Fruit fly (Drosophila melanogaster) whole organism, prepupa: ENCODE results near the gene CG15514.

Experiments used
- Blimp-1 ChIP-seq: fragments of 200-800 bp; sonication (Bioruptor generic); optimal IDR thresholded peaks from 3 replicates; lab custom pipeline; 2017; ENCODE audit warnings: missing biosample characterization, missing genetic modification characterization, mild to moderate bottlenecking, moderate library complexity, missing genetic modification reagents
- CG10631 ChIP-seq: fragments of 200-800 bp; sonication (Bioruptor generic); optimal IDR thresholded peaks from 2 replicates; lab custom pipeline; 2016; ENCODE audit warnings: missing biosample characterization, missing genetic modification characterization
- CG10669 ChIP-seq: fragments of 200-800 bp; sonication (Bioruptor generic); optimal IDR thresholded peaks from 3 replicates; lab custom pipeline; 2018; ENCODE audit warnings: missing biosample characterization, mild to moderate bottlenecking, missing genetic modification characterization, moderate library complexity
- CG11294 ChIP-seq: fragments of 200-800 bp; sonication (Bioruptor generic); IDR thresholded peaks from 2 replicates; pipeline ENCODE4 v1.3.6; 2022; ENCODE audit warnings: missing biosample characterization, missing genetic modification characterization
- CG11902 ChIP-seq: fragments of 200-800 bp; sonication (Bioruptor generic); optimal IDR thresholded peaks from 3 replicates; lab custom pipeline; 2016; ENCODE audit warnings: missing biosample characterization, missing genetic modification characterization
- CG15336 ChIP-seq: fragments of 200-800 bp; sonication (Bioruptor generic); IDR thresholded peaks from 2 replicates; pipeline ENCODE4 v1.3.6; 2022; ENCODE audit warnings: missing biosample characterization, missing genetic modification characterization
- CG3032 ChIP-seq: fragments of 200-800 bp; optimal IDR thresholded peaks from 2 replicates; lab custom pipeline; 2019; ENCODE audit warnings: missing biosample characterization, mild to moderate bottlenecking, missing genetic modification characterization, moderate library complexity
- CG32006 ChIP-seq: fragments of 200-800 bp; sonication (Bioruptor generic); optimal IDR thresholded peaks from 3 replicates; lab custom pipeline; 2017; ENCODE audit warnings: missing biosample characterization, mild to moderate bottlenecking, missing genetic modification characterization
- CG3919 ChIP-seq: fragments of 200-800 bp; sonication (Bioruptor generic); optimal IDR thresholded peaks from 3 replicates; lab custom pipeline; 2016; ENCODE audit warnings: missing biosample characterization, missing genetic modification characterization
- CG4318 ChIP-seq: fragments of 200-800 bp; sonication (Bioruptor generic); optimal IDR thresholded peaks from 3 replicates; lab custom pipeline; 2017; ENCODE audit warnings: missing biosample characterization, mild to moderate bottlenecking, missing genetic modification characterization
- CG6163 ChIP-seq: fragments of 200-800 bp; sonication (Bioruptor generic); IDR thresholded peaks from 3 replicates; pipeline ENCODE4 v1.3.6; 2022; ENCODE audit warnings: missing biosample characterization, missing genetic modification characterization
- CG6276 ChIP-seq: fragments of 200-800 bp; sonication (Bioruptor generic); optimal IDR thresholded peaks from 2 replicates; lab custom pipeline; 2017; ENCODE audit warnings: missing biosample characterization, mild to moderate bottlenecking, missing genetic modification characterization
- CG6792 ChIP-seq: fragments of 200-800 bp; sonication (Bioruptor generic); optimal IDR thresholded peaks from 3 replicates; lab custom pipeline; 2016; ENCODE audit warnings: missing biosample characterization, missing genetic modification characterization
- CG6854 ChIP-seq: fragments of 200-800 bp; sonication (Bioruptor generic); optimal IDR thresholded peaks from 2 replicates; lab custom pipeline; 2017; ENCODE audit warnings: missing biosample characterization, mild to moderate bottlenecking, missing genetic modification characterization
- CG8119 ChIP-seq: fragments of 200-800 bp; sonication (Bioruptor generic); IDR thresholded peaks from 3 replicates; pipeline ENCODE4 v1.3.6; 2022; ENCODE audit warnings: missing biosample characterization, missing genetic modification characterization
- CG8319 ChIP-seq: fragments of 200-800 bp; sonication (Bioruptor generic); optimal IDR thresholded peaks from 3 replicates; lab custom pipeline; 2016; ENCODE audit warnings: missing biosample characterization, missing genetic modification characterization
- CG9139 ChIP-seq: fragments of 200-800 bp; sonication (Bioruptor generic); optimal IDR thresholded peaks from 3 replicates; lab custom pipeline; 2017; ENCODE audit warnings: missing biosample characterization, mild to moderate bottlenecking, missing genetic modification characterization
- Eip75B ChIP-seq: fragments of 200-800 bp; sonication (Bioruptor generic); optimal IDR thresholded peaks from 3 replicates; lab custom pipeline; 2016; ENCODE audit warnings: missing biosample characterization, missing genetic modification characterization
- Eip78C ChIP-seq: fragments of 200-800 bp; sonication (Bioruptor generic); peaks from one replicate; lab custom pipeline; 2016; ENCODE audit warnings: missing biosample characterization, missing genetic modification characterization
- Eip93F ChIP-seq: fragments of 200-800 bp; sonication (Bioruptor generic); optimal IDR thresholded peaks from 2 replicates; lab custom pipeline; 2016; ENCODE audit warnings: missing biosample characterization, mild to moderate bottlenecking, missing genetic modification characterization
- Ets21C ChIP-seq: fragments of 200-800 bp; sonication (Bioruptor generic); optimal IDR thresholded peaks from 3 replicates; lab custom pipeline; 2016; ENCODE audit warnings: missing biosample characterization, missing genetic modification characterization
- Gug ChIP-seq: fragments of 200-800 bp; sonication (Bioruptor generic); IDR thresholded peaks from 2 replicates; pipeline ENCODE4 v1.3.6; 2022; ENCODE audit warnings: missing biosample characterization, missing genetic modification characterization
- Hr38 ChIP-seq: sonication (Bioruptor generic); optimal IDR thresholded peaks from 2 replicates; lab custom pipeline; 2016; ENCODE audit warnings: missing biosample characterization, missing genetic modification characterization
- Hr4 ChIP-seq: fragments of 200-800 bp; sonication (Bioruptor generic); optimal IDR thresholded peaks from 3 replicates; lab custom pipeline; 2016; ENCODE audit warnings: missing biosample characterization, missing genetic modification characterization
- Met ChIP-seq: fragments of 200-800 bp; sonication (Bioruptor generic); optimal IDR thresholded peaks from 3 replicates; lab custom pipeline; 2016; ENCODE audit warnings: missing biosample characterization, missing genetic modification characterization
- OdsH ChIP-seq: fragments of 200-800 bp; sonication (Bioruptor generic); optimal IDR thresholded peaks from 3 replicates; lab custom pipeline; 2016; ENCODE audit warnings: missing biosample characterization, missing genetic modification characterization
- Sox102F ChIP-seq: fragments of 200-800 bp; sonication (Bioruptor generic); optimal IDR thresholded peaks from 2 replicates; lab custom pipeline; 2016; ENCODE audit warnings: missing biosample characterization, mild to moderate bottlenecking, missing genetic modification characterization
- Sox14 ChIP-seq: fragments of 200-800 bp; sonication (Bioruptor generic); optimal IDR thresholded peaks from 3 replicates; lab custom pipeline; 2016; ENCODE audit warnings: missing biosample characterization, missing genetic modification characterization
- achi ChIP-seq: fragments of 200-800 bp; sonication (Bioruptor generic); optimal IDR thresholded peaks from 3 replicates; lab custom pipeline; 2016; ENCODE audit warnings: missing biosample characterization, missing genetic modification characterization
- dac ChIP-seq: fragments of 200-800 bp; sonication (Bioruptor generic); optimal IDR thresholded peaks from 2 replicates; lab custom pipeline; 2017; ENCODE audit warnings: missing biosample characterization, mild to moderate bottlenecking, missing genetic modification characterization
- dsx ChIP-seq: fragments of 200-800 bp; optimal IDR thresholded peaks from 3 replicates; lab custom pipeline; 2019; ENCODE audit warnings: missing biosample characterization, mild to moderate bottlenecking, missing genetic modification characterization, moderate library complexity; ENCODE audit not compliant: poor library complexity, severe bottlenecking
- eg ChIP-seq: fragments of 200-800 bp; sonication (Bioruptor generic); IDR thresholded peaks from 3 replicates; pipeline ENCODE4 v1.3.6; 2022; ENCODE audit warnings: missing biosample characterization, missing genetic modification characterization
- esn ChIP-seq: fragments of 200-800 bp; sonication (Bioruptor generic); optimal IDR thresholded peaks from 2 replicates; lab custom pipeline; 2016; ENCODE audit warnings: missing biosample characterization, mild to moderate bottlenecking, missing genetic modification characterization, moderate library complexity
- fd59A ChIP-seq: fragments of 200-800 bp; sonication (Bioruptor generic); optimal IDR thresholded peaks from 2 replicates; lab custom pipeline; 2017; ENCODE audit warnings: missing biosample characterization, mild to moderate bottlenecking, missing genetic modification characterization, missing genetic modification reagents
- fd85E ChIP-seq: fragments of 200-800 bp; sonication (Bioruptor generic); optimal IDR thresholded peaks from 3 replicates; lab custom pipeline; 2016; ENCODE audit warnings: missing biosample characterization, missing genetic modification characterization
- lz ChIP-seq: fragments of 200-800 bp; sonication (Bioruptor generic); optimal IDR thresholded peaks from 3 replicates; lab custom pipeline; 2016; ENCODE audit warnings: missing biosample characterization, missing genetic modification characterization
- net ChIP-seq: fragments of 200-800 bp; sonication (Bioruptor generic); optimal IDR thresholded peaks from 3 replicates; lab custom pipeline; 2016; ENCODE audit warnings: missing biosample characterization, missing genetic modification characterization
- pdm3 ChIP-seq: fragments of 200-800 bp; sonication (Bioruptor generic); optimal IDR thresholded peaks from 3 replicates; lab custom pipeline; 2016; ENCODE audit warnings: missing biosample characterization, missing genetic modification characterization
- salr ChIP-seq, 2 experiments: fragments of 200-800 bp; sonication (Bioruptor generic); optimal IDR thresholded peaks; 3 replicates each; lab custom pipeline; 2016 to 2018; ENCODE audit warnings: missing biosample characterization in 2 of 2, missing genetic modification characterization in 2 of 2, mild to moderate bottlenecking in 1 of 2
- spab ChIP-seq: fragments of 200-800 bp; sonication (Bioruptor generic); optimal IDR thresholded peaks from 2 replicates; lab custom pipeline; 2017; ENCODE audit warnings: missing biosample characterization, mild to moderate bottlenecking, missing genetic modification characterization, missing genetic modification reagents
- ss ChIP-seq, 2 experiments: fragments of 200-800 bp; sonication (Bioruptor generic); optimal IDR thresholded peaks; 2 replicates in 1 of 2; 3 replicates in 1 of 2; lab custom pipeline; 2017 to 2018; ENCODE audit warnings: mild to moderate bottlenecking in 2 of 2, missing biosample characterization in 2 of 2, missing genetic modification characterization in 2 of 2, moderate library complexity in 1 of 2
- topi ChIP-seq: fragments of 200-800 bp; sonication (Bioruptor generic); optimal IDR thresholded peaks from 3 replicates; lab custom pipeline; 2016; ENCODE audit warnings: missing biosample characterization, missing genetic modification characterization

The CG15514 gene

dm6 chr3R:29898588-29898987, 37.3 kb upstream of the CG15514 start:
- peak; percentile 46 for TF ChIP-seq Hr4 (GFP tag; lab: Kevin White, UChicago)
- no peak for TF ChIP-seq CG3032
- TF ChIP-seq CG15336 (GFP tag; lab: Robert Waterston, UW), result peak; percentile 59
- no peak for TF ChIP-seq fd59A (GFP tag; lab: Kevin White, UChicago)
- TF ChIP-seq CG9139 (GFP tag; lab: Kevin White, UChicago), result no peak
- no peak for TF ChIP-seq Met (GFP tag; lab: Kevin White, UChicago)
- no peak for TF ChIP-seq esn
- no peak for TF ChIP-seq fd85E (GFP tag; lab: Kevin White, UChicago)
- TF ChIP-seq CG11294 (GFP tag; lab: Robert Waterston, UW), result peak; percentile 45
- peak; percentile 20 for TF ChIP-seq CG6276
- TF ChIP-seq CG32006 (GFP tag; lab: Kevin White, UChicago), result peak; percentile 46
- no peak for TF ChIP-seq Ets21C (GFP tag; lab: Kevin White, UChicago)
- no peak for TF ChIP-seq achi (GFP tag; lab: Kevin White, UChicago)
- TF ChIP-seq ss (GFP tag; optimal IDR thresholded peaks at IDR 0.05; lab: Kevin White, UChicago), result no peak
- TF ChIP-seq lz (GFP tag; lab: Kevin White, UChicago), result no peak
- peak; percentile 54; the same call in 1 of the 3 replicates for TF ChIP-seq CG8119 (GFP tag; lab: Robert Waterston, UW)
- no peak for TF ChIP-seq CG11902
- TF ChIP-seq CG10631 (GFP tag; lab: Kevin White, UChicago), result no peak
- no peak for TF ChIP-seq CG8319 (GFP tag; lab: Kevin White, UChicago)
- no peak for TF ChIP-seq Eip93F (GFP tag; lab: Kevin White, UChicago)
- TF ChIP-seq dac (GFP tag; lab: Kevin White, UChicago), result no peak
- no peak for TF ChIP-seq Hr38 (GFP tag; lab: Kevin White, UChicago)
- TF ChIP-seq spab (GFP tag; lab: Kevin White, UChicago), result no peak
- TF ChIP-seq salr (GFP tag; optimal IDR thresholded peaks at IDR 0.05; lab: Kevin White, UChicago), result no peak
- no peak for TF ChIP-seq CG6854 (GFP tag; lab: Kevin White, UChicago)
- no peak for TF ChIP-seq Gug (GFP tag; lab: Robert Waterston, UW)
- peak; percentile 31; the same call in 1 of the 3 replicates for TF ChIP-seq eg (GFP tag; lab: Robert Waterston, UW)
- no peak for TF ChIP-seq Eip78C (GFP tag; lab: Kevin White, UChicago)
- no peak for TF ChIP-seq topi (GFP tag; lab: Kevin White, UChicago)
- TF ChIP-seq CG6792, result no peak
- no peak for TF ChIP-seq net (GFP tag; lab: Kevin White, UChicago)

dm6 chr3R:29894393-29894792, 33.1 kb upstream of the CG15514 start:
- TF ChIP-seq Sox102F (GFP tag; lab: Kevin White, UChicago), result no peak
- TF ChIP-seq CG8119 (GFP tag; lab: Robert Waterston, UW), result peak; percentile 83
- peak; percentile 81 for TF ChIP-seq CG15336 (GFP tag; lab: Robert Waterston, UW)
- TF ChIP-seq CG10631 (GFP tag; lab: Kevin White, UChicago), result peak; percentile 21
- TF ChIP-seq CG32006 (GFP tag; lab: Kevin White, UChicago), result peak; percentile 60
- TF ChIP-seq Eip78C (GFP tag; lab: Kevin White, UChicago), result peak; percentile 73
- no peak for TF ChIP-seq Blimp-1 (GFP tag; lab: Kevin White, UChicago)
- TF ChIP-seq esn, result no peak
- no peak for TF ChIP-seq dsx (GFP tag; lab: Kevin White, UChicago)
- TF ChIP-seq CG4318 (GFP tag; lab: Kevin White, UChicago), result peak; percentile 22
- TF ChIP-seq CG3919 (GFP tag; lab: Kevin White, UChicago), result peak; percentile 26
- TF ChIP-seq pdm3, result peak; percentile 19
- no peak for TF ChIP-seq CG10669 (GFP tag; lab: Kevin White, UChicago)
- TF ChIP-seq eg (GFP tag; lab: Robert Waterston, UW), result peak; percentile 78
- TF ChIP-seq Eip75B (GFP tag; lab: Kevin White, UChicago), result no peak
- peak in 1 of 2 experiments; percentile 25 for TF ChIP-seq salr (GFP tag; optimal IDR thresholded peaks at IDR 0.05; lab: Kevin White, UChicago)
- peak; percentile 30 for TF ChIP-seq OdsH
- peak; percentile 79 for TF ChIP-seq Hr4 (GFP tag; lab: Kevin White, UChicago)
- TF ChIP-seq Gug (GFP tag; lab: Robert Waterston, UW), result peak; percentile 80
- TF ChIP-seq fd59A (GFP tag; lab: Kevin White, UChicago), result no peak
- TF ChIP-seq Ets21C (GFP tag; lab: Kevin White, UChicago), result no peak
- no peak for TF ChIP-seq CG6792
- no peak for TF ChIP-seq Sox14 (GFP tag; lab: Kevin White, UChicago)
- peak; percentile 34; the same call in 2 of the 3 replicates for TF ChIP-seq CG6163 (GFP tag; lab: Robert Waterston, UW)
- peak; percentile 56 for TF ChIP-seq CG6276
- TF ChIP-seq achi (GFP tag; lab: Kevin White, UChicago), result peak; percentile 46
- peak; percentile 72 for TF ChIP-seq CG11294 (GFP tag; lab: Robert Waterston, UW)
- TF ChIP-seq ss (GFP tag; optimal IDR thresholded peaks at IDR 0.05; lab: Kevin White, UChicago), result no peak
